Worm (Caenorhabditis elegans) whole organism, L4/young adult: Measurements from ENCODE around the gene oma-1.

Experiments used
- W03F9.2 ChIP-seq: fragments of 150-350 bp; optimal IDR thresholded peaks from 2 replicates; lab custom pipeline; 2014; ENCODE audit warnings: missing biosample characterization, missing genetic modification characterization
- dao-5 ChIP-seq: sonication (generic microtip); optimal IDR thresholded peaks from 2 replicates; lab custom pipeline; 2016; ENCODE audit warnings: missing genotype, missing genetic modification characterization, moderate library complexity, missing compliant biosample characterization
- him-1 ChIP-seq: sonication (generic microtip); optimal IDR thresholded peaks from 2 replicates; lab custom pipeline; 2016; ENCODE audit warnings: missing genotype, missing genetic modification reagents, missing genetic modification characterization, missing compliant biosample characterization

The oma-1 gene

DNA sequence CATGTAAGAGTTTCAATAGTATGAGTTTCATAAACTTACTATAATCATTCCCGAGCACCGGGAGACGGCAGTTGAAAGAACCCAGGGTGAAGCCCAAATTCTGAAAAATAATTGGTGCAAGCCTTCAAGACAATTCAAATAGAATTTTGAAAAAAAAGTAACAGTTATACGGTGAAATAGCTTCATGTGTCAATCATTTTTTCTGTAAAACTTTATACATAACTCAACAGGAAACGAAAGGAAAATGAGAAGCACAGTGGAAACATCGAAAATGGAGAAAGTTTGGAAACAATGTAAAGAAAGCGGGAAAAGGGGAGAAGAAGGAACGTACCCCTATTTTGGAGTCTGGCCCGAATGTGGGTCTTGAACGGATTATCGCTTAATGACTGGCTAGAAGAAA lies 15.8 kb upstream of the oma-1 start, which contains the start of gene C09G9.3:
Gene C09G9.3 (minus strand): TSS at position 101 of the 400 bp plus-strand sequence.
- TF ChIP-seq him-1 (tag; lab: Kevin White, UChicago) (no peak), dao-5 (no peak), W03F9.2 (no peak)

DNA sequence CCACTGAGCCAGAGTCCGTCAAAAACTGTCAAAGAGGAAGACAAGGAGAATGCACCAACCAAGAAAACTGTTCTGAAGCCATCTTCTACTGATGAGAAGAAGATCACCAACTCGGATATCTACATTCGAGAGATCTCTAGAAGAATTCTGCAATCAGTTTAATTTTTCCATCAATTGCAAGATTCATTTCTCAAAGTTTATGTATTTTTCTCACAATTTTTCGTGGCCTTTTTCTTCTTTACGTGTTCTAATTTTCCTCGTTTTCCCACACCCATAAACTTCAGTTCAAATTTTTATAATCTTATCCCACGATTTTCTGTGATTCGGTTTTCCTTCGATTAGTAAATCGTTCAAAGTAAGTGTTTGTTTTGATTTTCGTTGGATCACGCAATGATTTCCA lies 14.9 kb upstream of the oma-1 start, which contains the start of gene hdl-2:
Gene hdl-2 (plus strand): TSS at position 301 of the 400 bp plus-strand sequence.
- TF ChIP-seq W03F9.2: no peak
- TF ChIP-seq dao-5: no peak
- no peak for TF ChIP-seq him-1 (tag; lab: Kevin White, UChicago)

DNA sequence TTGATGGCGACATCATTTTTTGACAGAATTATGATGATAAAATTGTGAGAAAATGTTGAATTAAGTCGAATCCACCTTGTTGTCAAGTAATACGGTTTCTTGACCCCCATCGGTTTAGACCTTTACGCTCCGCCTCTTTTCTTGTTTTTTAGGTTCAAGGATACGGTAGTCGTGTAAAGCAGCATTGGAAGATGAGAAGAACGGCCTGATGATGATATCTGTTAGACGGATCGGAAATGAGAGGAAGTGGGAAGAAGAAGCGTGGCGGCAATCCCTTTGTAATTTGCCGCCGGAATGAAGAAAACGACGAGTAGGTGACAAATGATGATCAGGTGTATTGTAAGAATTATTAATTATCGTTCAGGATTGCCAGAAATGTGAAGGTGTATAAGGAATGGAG lies 9.0 kb upstream of the oma-1 start, which contains the start of gene npax-4:
Gene npax-4 (minus strand): TSS at position 101 of the 400 bp plus-strand sequence.
- TF ChIP-seq dao-5: no peak
- no peak for TF ChIP-seq W03F9.2
- no peak for TF ChIP-seq him-1 (tag; lab: Kevin White, UChicago)

DNA sequence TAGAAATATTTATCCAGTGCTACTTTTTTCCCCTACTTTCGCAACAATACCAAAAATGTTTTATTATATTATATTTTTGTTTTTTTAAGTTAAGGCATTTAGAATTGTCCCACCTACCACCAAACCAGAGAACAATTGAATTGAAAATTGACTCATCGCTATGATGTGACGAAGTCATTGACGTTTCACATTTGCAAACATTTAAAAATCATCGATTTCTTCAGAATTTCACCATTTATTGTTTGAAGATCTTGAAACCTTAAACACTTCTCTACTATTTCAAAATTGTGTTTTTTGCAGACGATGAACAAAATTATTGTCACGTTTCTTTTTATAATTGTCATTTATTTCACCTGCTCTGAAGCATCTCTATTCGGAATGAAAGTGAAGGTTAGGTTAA lies 7.6 kb upstream of the oma-1 start, which contains the start of gene C09G9.8:
Gene C09G9.8 (plus strand): TSS at position 301 of the 400 bp plus-strand sequence.
- no peak for TF ChIP-seq him-1 (tag; lab: Kevin White, UChicago)
- TF ChIP-seq W03F9.2: no peak
- no peak for TF ChIP-seq dao-5

DNA sequence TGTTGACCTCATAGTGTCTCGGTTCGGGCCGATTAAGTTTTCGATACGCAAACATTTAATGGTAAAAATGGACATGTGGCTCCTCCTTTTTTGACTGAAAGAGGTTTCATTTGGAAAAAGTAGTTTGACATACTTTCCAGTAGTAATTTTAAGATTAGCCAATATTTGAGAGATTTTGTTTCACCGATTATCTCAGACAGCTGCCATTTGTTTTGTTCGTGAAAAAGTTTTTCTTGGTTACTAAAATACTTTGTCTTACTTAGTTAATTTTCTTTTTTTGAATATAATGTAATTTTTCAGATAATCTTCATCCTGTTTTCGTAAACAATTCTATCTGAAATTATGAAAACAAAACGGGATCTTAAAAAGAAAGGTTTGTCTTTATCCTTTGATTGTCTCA lies 2.5 kb upstream of the oma-1 start, which contains the start of gene C09G9.5:
Gene C09G9.5 (plus strand): TSS at position 301 of the 400 bp plus-strand sequence.
- TF ChIP-seq W03F9.2 (no peak), him-1 (tag; lab: Kevin White, UChicago) (no peak), dao-5 (no peak)

DNA sequence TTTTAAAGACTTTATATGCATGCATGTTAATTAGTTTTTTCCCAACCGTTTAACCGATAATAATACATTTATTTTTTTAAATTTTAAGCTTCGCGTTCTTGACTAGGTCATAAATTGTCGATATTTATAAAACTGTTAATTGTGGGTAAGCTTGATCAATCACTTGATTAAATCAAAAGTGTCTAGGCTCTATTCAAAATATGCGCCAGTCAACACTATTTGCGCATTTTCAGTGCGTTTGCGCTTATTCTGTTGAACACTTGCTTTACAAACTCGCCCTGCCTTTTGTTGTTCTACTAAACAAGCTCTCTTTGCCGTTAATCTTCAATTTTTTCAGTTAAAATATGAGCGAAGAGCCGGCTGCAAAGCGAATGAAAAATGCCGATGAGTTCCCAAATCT lies 2.4 kb downstream of the oma-1 start, which contains the start of gene spr-2:
Gene spr-2 (plus strand): TSS at position 332 of the 400 bp plus-strand sequence.
- no peak for TF ChIP-seq him-1 (tag; lab: Kevin White, UChicago)
- TF ChIP-seq dao-5: no peak
- peak; percentile 56 for TF ChIP-seq W03F9.2

DNA sequence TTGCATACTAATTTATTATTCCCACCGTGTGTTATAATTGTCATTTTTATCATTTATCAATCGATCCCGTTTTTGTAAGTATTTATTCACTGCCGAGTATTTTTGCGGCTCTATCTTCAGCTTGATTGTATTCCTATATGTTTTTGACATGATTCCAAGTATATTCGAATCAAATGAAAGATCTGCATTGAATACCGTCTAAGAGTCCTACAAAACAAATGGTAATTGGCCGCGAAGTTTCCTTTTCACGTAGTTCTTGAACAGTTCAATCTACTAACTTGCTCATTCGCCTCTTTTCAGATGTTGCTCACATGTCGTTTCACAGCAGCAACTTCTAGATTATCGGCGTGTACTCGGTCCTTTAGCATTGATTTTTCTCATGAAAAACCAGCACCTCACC lies 3.8 kb downstream of the oma-1 start, which contains the start of gene C27B7.2:
Gene C27B7.2 (plus strand): TSS at position 301 of the 400 bp plus-strand sequence.
- no peak for TF ChIP-seq dao-5
- TF ChIP-seq W03F9.2: no peak
- no peak for TF ChIP-seq him-1 (tag; lab: Kevin White, UChicago)

DNA sequence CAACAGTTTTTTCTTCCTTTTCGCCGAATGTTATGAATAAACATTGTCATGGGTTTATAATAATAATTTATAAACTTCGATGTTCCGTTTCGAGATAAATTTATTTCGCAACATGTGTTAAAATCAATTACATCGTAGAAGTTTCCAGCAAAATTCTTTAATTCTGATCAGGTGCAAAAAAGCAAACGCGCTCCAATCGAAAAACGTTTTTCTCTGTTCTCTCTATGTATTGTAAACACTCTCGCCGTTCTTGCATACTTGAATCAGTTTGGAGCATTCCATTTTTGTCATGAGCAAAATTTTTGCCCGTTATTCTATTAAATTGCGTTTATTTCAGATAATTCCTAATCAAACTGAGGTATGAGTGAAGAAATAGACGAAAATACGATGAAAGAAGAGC lies 5.0 kb downstream of the oma-1 start, which contains the start of gene rad-54.L2:
Gene rad-54.L2 (plus strand): TSS at position 332 of the 400 bp plus-strand sequence.
- TF ChIP-seq W03F9.2: peak; percentile 80
- no peak for TF ChIP-seq him-1 (tag; lab: Kevin White, UChicago)
- no peak for TF ChIP-seq dao-5

DNA sequence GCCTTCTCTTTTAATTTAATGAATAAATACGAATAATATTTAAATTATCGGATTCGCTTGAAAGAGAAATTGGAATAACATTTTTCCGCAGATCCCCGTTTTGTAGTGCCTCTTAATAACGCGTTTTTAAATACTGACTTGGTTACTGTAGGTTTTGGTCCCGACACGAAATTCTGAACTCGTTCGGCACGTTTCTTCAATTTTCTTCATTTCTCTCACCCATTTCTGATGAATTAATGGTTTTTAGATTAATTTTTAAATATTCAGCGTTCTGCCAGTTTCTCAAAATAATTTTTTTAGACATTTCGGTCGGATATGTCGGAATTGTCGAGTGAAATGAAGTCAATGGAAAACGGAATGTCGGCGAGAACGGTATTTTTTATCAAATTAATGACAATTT lies 12.6 kb downstream of the oma-1 start, which contains the start of gene C27B7.5:
Gene C27B7.5 (plus strand): TSS at position 301 of the 400 bp plus-strand sequence.
- TF ChIP-seq W03F9.2 (no peak), him-1 (tag; lab: Kevin White, UChicago) (no peak), dao-5 (no peak)

DNA sequence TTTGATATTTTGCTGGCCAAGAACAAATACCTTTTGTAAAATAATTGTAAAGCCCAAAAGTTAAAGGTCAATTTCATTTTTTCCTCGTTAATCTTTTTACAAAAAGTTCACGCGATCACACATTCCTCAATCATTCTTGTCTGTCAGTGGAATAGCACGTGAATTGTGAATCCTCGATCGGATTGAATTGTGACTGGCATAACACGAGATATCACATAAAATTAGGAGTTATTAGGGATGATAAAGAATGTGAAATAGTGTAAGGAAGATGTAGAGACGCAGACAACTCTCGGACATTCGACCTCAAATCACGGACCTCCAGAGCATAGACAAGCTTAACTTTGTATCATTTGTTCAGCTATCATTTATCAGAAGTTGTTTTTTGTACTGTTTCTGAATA lies 17.4 kb downstream of the oma-1 start, which contains the start of gene C27B7.6:
Gene C27B7.6 (minus strand): TSS at position 182 of the 400 bp plus-strand sequence.
- TF ChIP-seq W03F9.2: no peak
- no peak for TF ChIP-seq dao-5
- TF ChIP-seq him-1 (tag; lab: Kevin White, UChicago): no peak

DNA sequence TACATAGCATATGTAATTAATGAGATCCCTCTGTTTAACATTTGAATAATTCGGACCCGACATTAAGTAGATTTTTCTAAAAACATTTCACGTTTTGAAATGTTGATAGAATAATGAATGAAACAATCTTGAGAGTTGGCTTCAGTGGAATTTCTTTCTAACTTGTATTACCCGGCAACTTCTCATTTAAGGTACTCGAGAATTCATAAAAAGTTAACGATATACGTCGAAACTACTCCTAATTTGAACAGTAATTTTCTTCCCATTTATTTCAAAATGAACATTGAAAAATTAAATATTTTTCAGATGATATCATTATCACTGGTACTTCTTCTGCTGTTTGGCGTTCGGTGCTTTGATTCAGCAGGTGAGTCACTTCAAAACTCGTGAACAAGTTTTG lies 18.0 kb downstream of the oma-1 start, which contains the start of gene C27B7.7:
Gene C27B7.7 (plus strand): TSS at position 301 of the 400 bp plus-strand sequence.
- TF ChIP-seq dao-5 (no peak), him-1 (tag; lab: Kevin White, UChicago) (no peak), W03F9.2 (no peak)

DNA sequence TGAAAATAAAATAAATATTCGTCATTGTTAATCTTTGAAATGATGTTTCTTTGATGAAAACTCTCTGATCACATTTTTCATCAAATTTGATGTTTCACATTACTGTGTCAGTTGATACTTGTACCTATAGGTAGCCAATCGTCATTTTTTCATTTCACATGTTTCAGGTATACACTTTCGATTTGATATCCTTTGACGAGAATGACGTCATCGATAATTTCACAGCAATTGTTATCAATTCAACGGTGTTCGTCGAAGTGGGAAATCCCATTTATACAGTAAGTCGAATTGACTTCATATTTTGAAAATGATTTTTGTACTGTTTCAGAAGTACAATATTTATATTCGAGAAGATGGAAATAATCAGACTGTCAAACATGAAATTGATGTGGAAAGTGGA lies 25.4 kb downstream of the oma-1 start:
- TF ChIP-seq him-1 (tag; lab: Kevin White, UChicago) (no peak), dao-5 (no peak), W03F9.2 (no peak)

DNA sequence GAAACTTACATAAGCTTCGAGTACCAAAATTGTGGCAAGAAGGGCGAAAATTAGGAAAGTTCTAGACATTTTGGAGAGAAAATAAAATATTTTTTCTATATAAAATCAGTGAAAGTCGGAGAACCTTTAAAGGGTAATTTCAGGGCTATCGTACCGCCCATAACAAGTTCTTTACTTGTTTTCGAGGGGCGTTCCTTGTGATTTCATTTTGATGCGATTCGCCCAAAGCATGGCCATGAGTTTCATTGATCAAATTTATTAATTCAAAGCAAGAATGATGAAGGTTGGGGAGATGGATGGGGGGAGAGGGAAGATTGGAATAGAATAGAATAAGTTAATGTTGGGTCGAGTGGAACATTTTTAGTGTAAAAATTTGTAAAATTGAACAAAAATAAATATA lies 27.2 kb downstream of the oma-1 start, which contains the start of gene C27B7.9:
Gene C27B7.9 (minus strand): TSS at position 101 of the 400 bp plus-strand sequence.
- TF ChIP-seq him-1 (tag; lab: Kevin White, UChicago): no peak
- no peak for TF ChIP-seq dao-5
- no peak for TF ChIP-seq W03F9.2

DNA sequence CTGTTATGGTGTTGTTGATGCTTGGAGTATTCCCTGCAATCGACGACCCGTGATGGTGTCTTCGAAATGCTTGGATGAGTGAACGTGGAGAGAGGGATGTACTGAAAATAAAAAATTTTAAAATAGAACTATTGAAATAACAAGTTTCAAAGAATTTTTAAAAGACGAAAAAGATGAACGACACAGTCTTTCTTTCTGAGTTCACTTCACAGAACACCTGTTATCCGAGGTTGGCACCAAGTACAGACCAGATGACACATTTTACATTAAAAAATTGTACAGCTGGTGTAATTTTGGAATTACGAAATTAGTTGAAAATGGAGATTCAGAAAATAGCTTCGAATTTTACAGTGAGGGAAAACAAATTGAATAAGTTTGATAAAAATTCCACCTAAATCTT lies 30.0 kb downstream of the oma-1 start, which contains the start of gene rap-1:
Gene rap-1 (minus strand): TSS at position 101 of the 400 bp plus-strand sequence.
- TF ChIP-seq him-1 (tag; lab: Kevin White, UChicago) (no peak), W03F9.2 (no peak), dao-5 (no peak)

DNA sequence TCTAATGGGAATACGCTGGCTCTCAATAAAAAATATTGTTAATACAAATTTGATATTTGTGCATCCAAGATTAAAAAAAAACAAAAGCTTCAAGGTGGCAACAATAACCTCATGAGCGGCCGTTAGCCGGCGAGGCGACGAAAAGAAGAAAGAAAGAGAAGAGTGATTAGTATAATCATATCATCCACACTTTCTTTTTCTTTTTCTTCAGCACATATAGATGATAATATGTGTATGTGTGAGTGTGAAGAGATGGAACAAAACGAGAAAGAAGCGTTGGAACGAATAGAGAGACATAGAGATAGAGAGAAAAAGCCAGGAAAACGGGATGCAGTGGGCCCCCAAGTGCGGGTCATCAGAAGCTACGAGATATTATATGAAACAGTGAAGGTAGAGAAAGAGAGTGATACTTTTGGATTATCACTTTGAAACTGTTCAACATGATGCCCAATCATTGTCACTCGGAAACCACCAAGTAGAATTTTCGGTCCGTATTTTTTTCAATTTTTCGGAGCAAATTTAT lies 31.6 kb downstream of the oma-1 start:
- TF ChIP-seq dao-5: no peak
- TF ChIP-seq him-1 (tag; lab: Kevin White, UChicago): no peak
- no peak for TF ChIP-seq W03F9.2
